Fruit fly (Drosophila melanogaster): ENCODE measurements around the gene fwd.

The fwd gene

DNA sequence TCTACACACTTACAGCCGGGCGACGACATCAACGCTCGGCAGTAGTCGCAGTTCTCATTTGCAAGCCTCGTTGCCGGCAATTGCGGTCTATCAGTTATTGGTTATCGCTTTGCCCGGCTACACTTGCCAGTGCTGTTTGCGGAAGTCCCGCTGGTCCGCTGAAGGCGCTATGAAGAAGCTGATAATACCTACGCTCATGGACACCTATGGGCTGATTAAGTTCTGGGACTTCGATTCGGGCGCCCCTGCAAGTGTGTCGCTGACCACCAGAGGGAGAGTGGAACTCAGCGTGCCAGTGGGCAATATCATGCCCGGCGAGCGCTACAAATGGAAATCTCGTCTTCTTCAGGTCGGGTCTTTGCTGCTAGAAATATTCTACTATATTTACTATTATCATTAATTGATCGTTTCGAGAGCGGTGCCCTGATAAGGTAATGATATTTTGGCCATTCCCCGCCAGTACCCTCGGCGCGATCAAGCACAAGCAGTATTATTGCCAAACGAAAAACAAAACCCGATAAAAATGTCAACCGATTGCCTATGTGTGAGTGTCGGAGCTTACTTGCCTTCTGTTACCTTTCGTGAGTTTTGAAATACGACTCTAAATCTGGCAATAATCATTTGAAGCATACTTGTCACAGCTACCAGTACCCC is 19.6 kb downstream of the fwd start:
- TF ChIP-seq CTCF (optimal IDR thresholded peaks at IDR 0.05) = no peak
- TF ChIP-seq CG8478 (optimal IDR thresholded peaks at IDR 0.05) = no peak

- TF ChIP-seq CG8478 (optimal IDR thresholded peaks at IDR 0.05) (no peak), CTCF (optimal IDR thresholded peaks at IDR 0.05) (no peak)
Observed at dm6 chr3L:298459-298858, 21.2 kb downstream of the fwd start.

DNA sequence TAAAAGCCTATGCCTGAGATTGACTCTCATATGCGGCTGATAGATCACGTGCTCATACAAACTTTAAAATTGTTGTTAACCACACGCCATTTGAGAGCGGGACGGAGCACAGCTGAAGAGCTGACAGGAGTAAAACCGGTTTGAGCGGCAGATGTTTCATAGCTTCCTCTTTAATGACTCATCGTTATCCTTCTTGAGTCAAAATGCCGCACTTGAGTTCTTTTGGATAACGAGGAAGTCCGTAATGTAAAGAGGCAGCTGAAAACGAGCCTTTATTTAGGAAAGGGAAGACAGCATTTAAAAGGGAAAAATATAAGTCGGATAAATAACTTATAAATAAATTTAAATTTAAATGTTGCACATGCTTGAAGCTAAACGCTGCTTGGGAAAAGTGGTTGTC is 22.4 kb downstream of the fwd start:
- TF ChIP-seq CG8478 (optimal IDR thresholded peaks at IDR 0.05) = no peak
- TF ChIP-seq CTCF (optimal IDR thresholded peaks at IDR 0.05) = no peak

- TF ChIP-seq CTCF (optimal IDR thresholded peaks at IDR 0.05) (no peak), CG8478 (optimal IDR thresholded peaks at IDR 0.05) (no peak)
Observed at dm6 chr3L:294841-295408, 24.8 kb downstream of the fwd start.

- TF ChIP-seq CTCF (optimal IDR thresholded peaks at IDR 0.05) (peak; percentile 40 to 48), CG8478 (optimal IDR thresholded peaks at IDR 0.05) (no peak)
Observed at dm6 chr3L:292146-292776, 27.4 kb downstream of the fwd start.

dm6 chr3L:291583-292145 is 28.0 kb downstream of the fwd start:
- TF ChIP-seq CG8478 (optimal IDR thresholded peaks at IDR 0.05) (no peak), CTCF (optimal IDR thresholded peaks at IDR 0.05) (no peak)

DNA sequence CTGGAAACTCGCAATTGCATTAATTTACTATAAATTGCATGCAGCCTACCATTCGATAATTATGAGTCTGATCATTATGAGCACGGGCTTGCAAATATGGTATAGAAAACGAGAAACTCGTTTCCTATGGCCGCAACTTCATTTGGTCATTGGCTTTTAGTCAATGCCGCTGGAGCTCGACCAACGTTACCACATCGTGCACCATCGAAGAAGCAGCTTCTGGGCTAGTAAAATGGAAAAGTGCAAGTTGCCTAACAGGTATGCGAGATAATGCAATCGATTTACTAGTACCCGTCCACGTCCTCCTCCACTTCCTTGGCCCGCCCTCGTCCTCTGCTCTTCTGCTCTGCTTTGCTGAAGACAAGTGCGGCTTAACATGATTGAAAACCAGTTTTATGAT is 35.4 kb downstream of the fwd start:
- TF ChIP-seq CTCF (optimal IDR thresholded peaks at IDR 0.05) (no peak), CG8478 (optimal IDR thresholded peaks at IDR 0.05) (no peak)

DNA sequence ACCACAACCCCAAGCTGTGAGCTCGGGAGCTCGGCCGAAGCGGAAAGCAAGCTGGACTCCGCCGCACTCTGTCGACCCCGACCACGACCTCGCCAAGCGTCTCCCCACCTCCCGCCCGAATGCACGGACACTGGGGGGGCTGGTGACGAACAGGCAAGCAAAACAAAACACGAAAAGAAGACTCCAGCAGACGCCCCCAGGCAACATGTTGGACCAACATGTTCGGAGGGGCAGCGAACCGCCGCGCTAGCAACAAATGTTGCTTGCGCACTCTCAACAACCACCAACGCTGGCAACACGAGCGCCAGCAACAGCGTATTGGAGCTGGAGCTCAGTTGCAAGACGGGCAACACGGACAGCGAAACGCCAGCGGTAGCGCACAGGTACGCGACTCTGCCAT is 37.4 kb downstream of the fwd start:
- TF ChIP-seq CTCF (optimal IDR thresholded peaks at IDR 0.05) (no peak), CG8478 (optimal IDR thresholded peaks at IDR 0.05) (no peak)

dm6 chr3L:276736-277487 is 42.8 kb downstream of the fwd start, which contains the start of gene RhoGEF3:
Gene RhoGEF3, plus strand, starts transcription at chr3L:277437.
- no peak for TF ChIP-seq CTCF (optimal IDR thresholded peaks at IDR 0.05)
- no peak for TF ChIP-seq CG8478 (optimal IDR thresholded peaks at IDR 0.05)

- TF ChIP-seq CTCF (optimal IDR thresholded peaks at IDR 0.05) (no peak), CG8478 (optimal IDR thresholded peaks at IDR 0.05) (no peak)
Observed at dm6 chr3L:274855-275254, 44.8 kb downstream of the fwd start, which contains the start of gene ttm2. Gene ttm2, plus strand, starts transcription at chr3L:275155.

dm6 chr3L:273291-273690 is 46.4 kb downstream of the fwd start, which contains the start of gene CG32845:
Gene CG32845, minus strand, starts transcription at chr3L:273391.
- no peak for TF ChIP-seq CTCF (optimal IDR thresholded peaks at IDR 0.05)
- TF ChIP-seq CG8478 (optimal IDR thresholded peaks at IDR 0.05) = no peak

dm6 chr3L:271501-272249 is 48.0 kb downstream of the fwd start:
- no peak for TF ChIP-seq CG8478 (optimal IDR thresholded peaks at IDR 0.05)
- no peak for TF ChIP-seq CTCF (optimal IDR thresholded peaks at IDR 0.05)

DNA sequence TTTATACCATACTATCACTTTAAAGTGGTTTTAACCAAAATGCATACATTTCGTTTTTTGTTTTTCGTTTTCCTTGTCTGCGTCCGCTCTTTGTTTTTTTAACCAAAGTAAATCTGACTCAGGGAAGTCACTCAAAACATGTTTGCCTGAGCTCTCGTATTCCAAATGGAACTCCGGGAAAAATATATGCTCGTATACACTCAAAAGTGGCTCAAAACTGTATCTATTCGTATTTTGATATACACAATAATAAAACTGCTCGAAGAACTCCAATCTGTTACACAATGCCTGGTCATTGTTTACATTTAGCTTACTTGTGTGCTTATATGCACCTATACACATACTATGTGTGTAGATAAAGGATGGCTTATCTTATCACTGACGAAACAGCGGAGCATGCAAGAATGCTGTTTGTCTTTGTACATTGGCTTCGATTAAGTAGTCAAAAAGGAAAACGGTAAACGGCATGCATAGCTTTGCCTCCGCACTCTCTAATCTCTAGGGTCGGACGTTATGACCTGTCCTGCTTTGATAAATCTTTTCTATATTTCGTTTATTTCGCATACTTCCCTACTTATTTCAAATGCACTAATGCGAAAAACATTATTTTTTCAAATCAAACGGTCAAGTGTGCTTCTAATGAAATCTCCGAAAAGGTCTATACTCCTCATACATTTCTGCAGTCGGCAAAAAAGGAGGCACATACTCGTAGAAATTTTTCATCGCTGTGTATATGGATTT is 48.8 kb downstream of the fwd start, which contains the start of gene miple2:
Gene miple2, plus strand, starts transcription at position 441 of the 741 bp plus-strand sequence.
- TF ChIP-seq CTCF (optimal IDR thresholded peaks at IDR 0.05) (no peak), CG8478 (optimal IDR thresholded peaks at IDR 0.05) (no peak)

dm6 chr3L:267618-268017 is 52.1 kb downstream of the fwd start:
- no peak for TF ChIP-seq CTCF (optimal IDR thresholded peaks at IDR 0.05)

All from S2 (cell line).